Worm (Caenorhabditis elegans): ENCODE data around the gene T01H10.11.

ce11 chrX:12097995-12098394, 25.3 kb upstream of the T01H10.11 start:
- TF ChIP-seq nhr-77 (tag; optimal IDR thresholded peaks at IDR 0.05) (no peak), pha-4 (tag; optimal IDR thresholded peaks at IDR 0.05) (no peak), nfya-1 (tag; optimal IDR thresholded peaks at IDR 0.05; ENCODE audit: insufficient read depth) (no peak)
